Worm (Caenorhabditis elegans) whole organism, mixed stage, embryonic: ENCODE data around the gene srd-39.

ENCODE experiments used
- M03D4.4 ChIP-seq: sonication (generic microtip); optimal IDR thresholded peaks from 2 replicates; lab custom pipeline; 2017; ENCODE audit warnings: mild to moderate bottlenecking, missing genetic modification characterization, missing compliant biosample characterization
- bed-3 ChIP-seq: fragments of 200-800 bp; sonication (Bioruptor generic); optimal IDR thresholded peaks from 3 replicates; lab custom pipeline; 2018; ENCODE audit warnings: mild to moderate bottlenecking, missing genetic modification characterization, moderate library complexity, missing compliant biosample characterization
- drap-1 ChIP-seq: fragments of 200-800 bp; sonication (Bioruptor generic); optimal IDR thresholded peaks from 3 replicates; lab custom pipeline; 2018; ENCODE audit warnings: mild to moderate bottlenecking, missing genetic modification characterization, missing compliant biosample characterization
- flh-1 ChIP-seq: fragments of 200-800 bp; sonication (Bioruptor generic); optimal IDR thresholded peaks from 2 replicates; lab custom pipeline; 2018; ENCODE audit warnings: mild to moderate bottlenecking, missing genetic modification characterization, moderate library complexity, missing compliant biosample characterization
- ham-2 ChIP-seq: fragments of 200-800 bp; sonication (Bioruptor generic); optimal IDR thresholded peaks from 2 replicates; lab custom pipeline; 2018; ENCODE audit warnings: mild to moderate bottlenecking, missing genetic modification characterization, missing compliant biosample characterization
- lin-13 ChIP-seq: fragments of 150-350 bp; optimal IDR thresholded peaks from 2 replicates; lab custom pipeline; 2014; ENCODE audit warnings: missing biosample characterization, missing genetic modification characterization
- lsy-2 ChIP-seq: fragments of 150-350 bp; optimal IDR thresholded peaks from 2 replicates; lab custom pipeline; 2014; ENCODE audit warnings: missing biosample characterization, missing genetic modification characterization
- mep-1 ChIP-seq: fragments of 150-350 bp; optimal IDR thresholded peaks from 2 replicates; lab custom pipeline; 2017; ENCODE audit warnings: missing biosample characterization, missing genetic modification reagents, missing genetic modification characterization, inconsistent platforms
- nhr-12 ChIP-seq: fragments of 150-350 bp; optimal IDR thresholded peaks from 2 replicates; lab custom pipeline; 2014; ENCODE audit warnings: missing biosample characterization, missing genetic modification characterization
- nhr-237 ChIP-seq: fragments of 150-350 bp; optimal IDR thresholded peaks from 2 replicates; lab custom pipeline; 2014; ENCODE audit warnings: missing biosample characterization, missing genetic modification characterization
- sem-2 ChIP-seq: fragments of 200-800 bp; sonication (Bioruptor generic); optimal IDR thresholded peaks from 2 replicates; lab custom pipeline; 2018; ENCODE audit warnings: mild to moderate bottlenecking, missing genetic modification characterization, missing compliant biosample characterization
- unc-62 ChIP-seq: fragments of 150-350 bp; optimal IDR thresholded peaks from 2 replicates; lab custom pipeline; 2014; ENCODE audit warnings: missing biosample characterization, missing genetic modification reagents, missing genetic modification characterization
- ztf-11 ChIP-seq: fragments of 150-350 bp; optimal IDR thresholded peaks from 2 replicates; lab custom pipeline; 2014; ENCODE audit warnings: missing biosample characterization, missing genetic modification characterization

- TF ChIP-seq mep-1 (tag; lab: Kevin White, UChicago) (no peak), bed-3 (GFP tag; lab: Kevin White, UChicago) (no peak), lin-13 (tag; lab: Kevin White, UChicago) (no peak), M03D4.4 (no peak), unc-62 (GFP tag; lab: Kevin White, UChicago) (no peak), lsy-2 (tag; lab: Kevin White, UChicago) (no peak), ztf-11 (tag; lab: Kevin White, UChicago) (no peak), nhr-12 (tag; lab: Kevin White, UChicago) (no peak), nhr-237 (no peak), ham-2 (GFP tag; lab: Kevin White, UChicago) (no peak), sem-2 (no peak), flh-1 (GFP tag; lab: Kevin White, UChicago) (no peak), drap-1 (GFP tag; lab: Kevin White, UChicago) (no peak)
Measured at ce11 chrX:13288715-13289114, 11.7 kb downstream of the srd-39 start, which contains the start of gene R04D3.4.
